Comparison of ENCODE assay signal across 1 fruit fly cellular context in the genomic region with DNA sequence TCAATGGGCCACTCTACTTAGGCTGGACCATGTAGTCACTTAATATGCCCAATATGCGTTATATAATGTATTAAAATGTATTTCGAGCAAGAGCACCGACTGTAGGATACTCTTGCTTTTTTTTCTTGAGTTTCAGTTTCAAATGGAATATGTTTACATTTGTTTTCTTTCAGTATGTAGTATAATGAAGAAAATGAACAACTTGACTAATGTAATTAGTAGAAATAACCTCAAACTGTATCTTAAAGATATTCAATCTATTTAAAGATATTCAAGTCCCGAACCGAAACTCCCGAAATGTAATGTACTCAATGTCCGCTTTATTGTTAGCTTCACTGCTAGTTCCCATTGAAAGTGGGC.
A peak's percentile ranks its signal among the peaks of the same experiment; 100 is the strongest.
TF ChIP-seq lines count a peak whose summit lies in the region.

No protein-coding gene starts in this region.

TF ChIP-seq in whole organism, embryonic, 481 proteins besides CTCF, POLR2A, EP300 and RAD21 (continued from another document):
- TF ChIP-seq CG7839 (tag; optimal IDR thresholded peaks at IDR 0.05; lab: Kevin White, UChicago) (peak; percentile 73), Xbp1 (GFP tag; optimal IDR thresholded peaks at IDR 0.05; lab: Kevin White, UChicago) (peak; percentile 52), CG17361 (GFP tag; IDR thresholded peaks at IDR 0.05; lab: Robert Waterston, UW) (peak; percentile 48; the same call in 1 of the 3 replicates), PHDP (tag; optimal IDR thresholded peaks at IDR 0.05; lab: Kevin White, UChicago) (peak; percentile 44), CG9817 (tag; optimal IDR thresholded peaks at IDR 0.05; lab: Kevin White, UChicago) (peak; percentile 25), slbo (GFP tag; IDR thresholded peaks at IDR 0.05; lab: Robert Waterston, UW) (peak; percentile 45; the same call in 1 of the 2 replicates), Chrac-16 (GFP tag; optimal IDR thresholded peaks at IDR 0.05; lab: Kevin White, UChicago) (peak; percentile 34), CG7786 (GFP tag; optimal IDR thresholded peaks at IDR 0.05; lab: Kevin White, UChicago) (peak; percentile 39), dysf (GFP tag; IDR thresholded peaks at IDR 0.05; lab: Robert Waterston, UW) (peak; percentile 65), CG11504 (tag; optimal IDR thresholded peaks at IDR 0.05; lab: Kevin White, UChicago) (peak; percentile 75), ara (GFP tag; IDR thresholded peaks at IDR 0.05; lab: Robert Waterston, UW) (peak; percentile 26; the same call in 1 of the 2 replicates), usp (GFP tag; optimal IDR thresholded peaks at IDR 0.05; lab: Kevin White, UChicago) (no peak), grau (tag; optimal IDR thresholded peaks at IDR 0.05; lab: Kevin White, UChicago) (peak; percentile 71), gem (tag; optimal IDR thresholded peaks at IDR 0.05; lab: Kevin White, UChicago) (peak; percentile 79), Dip3 (GFP tag; optimal IDR thresholded peaks at IDR 0.05; lab: Kevin White, UChicago) (peak; percentile 43), CG15269 (tag; optimal IDR thresholded peaks at IDR 0.05; lab: Kevin White, UChicago) (peak; percentile 65), CoRest (tag; optimal IDR thresholded peaks at IDR 0.05; lab: Kevin White, UChicago) (peak; percentile 69), pum (GFP tag; optimal IDR thresholded peaks at IDR 0.05; lab: Kevin White, UChicago) (peak; percentile 28), tx (GFP tag; optimal IDR thresholded peaks at IDR 0.05; lab: Kevin White, UChicago) (peak; percentile 29), CG3847 (GFP tag; IDR thresholded peaks at IDR 0.05; lab: Robert Waterston, UW) (0 out of 2 replicates have a peak, but pooled peaks have one; percentile 24), ssp (GFP tag; IDR thresholded peaks at IDR 0.05; lab: Robert Waterston, UW) (no peak), CG7357 (GFP tag; IDR thresholded peaks at IDR 0.05; lab: Robert Waterston, UW) (0 out of 3 replicates have a peak, but pooled peaks have one; percentile 12), caup (GFP tag; optimal IDR thresholded peaks at IDR 0.05; lab: Kevin White, UChicago; ENCODE audit: severe bottlenecking) (no peak), CG18599 (GFP tag; optimal IDR thresholded peaks at IDR 0.05; lab: Kevin White, UChicago) (no peak), Lpt (GFP tag; optimal IDR thresholded peaks at IDR 0.05; lab: Kevin White, UChicago) (no peak), CG30403 (GFP tag; optimal IDR thresholded peaks at IDR 0.05; lab: Kevin White, UChicago) (peak; percentile 67), Blimp-1 (GFP tag; optimal IDR thresholded peaks at IDR 0.05; lab: Kevin White, UChicago) (peak; percentile 38), Awh (GFP tag; IDR thresholded peaks at IDR 0.05; lab: Robert Waterston, UW) (0 out of 2 replicates have a peak, but pooled peaks have one; percentile 5), al (GFP tag; IDR thresholded peaks at IDR 0.05; lab: Robert Waterston, UW) (0 out of 2 replicates have a peak, but pooled peaks have one; percentile 4), Drgx (GFP tag; IDR thresholded peaks at IDR 0.05; lab: Robert Waterston, UW) (peak; percentile 44; the same call in 1 of the 2 replicates), CG17328 (GFP tag; IDR thresholded peaks at IDR 0.05; lab: Robert Waterston, UW) (peak; percentile 22; the same call in 1 of the 2 replicates)
